Fruit fly (Drosophila melanogaster) S2 (cell line): ENCODE results near the gene Nna1.

Experiments
- CG8478 ChIP-seq: fragments of >200 bp; optimal IDR thresholded peaks from 2 replicates; lab custom pipeline; 2018
- CTCF ChIP-seq, 2 experiments: fragments of >200 bp; optimal IDR thresholded peaks; 2 replicates each; lab custom pipeline; 2018

DNA sequence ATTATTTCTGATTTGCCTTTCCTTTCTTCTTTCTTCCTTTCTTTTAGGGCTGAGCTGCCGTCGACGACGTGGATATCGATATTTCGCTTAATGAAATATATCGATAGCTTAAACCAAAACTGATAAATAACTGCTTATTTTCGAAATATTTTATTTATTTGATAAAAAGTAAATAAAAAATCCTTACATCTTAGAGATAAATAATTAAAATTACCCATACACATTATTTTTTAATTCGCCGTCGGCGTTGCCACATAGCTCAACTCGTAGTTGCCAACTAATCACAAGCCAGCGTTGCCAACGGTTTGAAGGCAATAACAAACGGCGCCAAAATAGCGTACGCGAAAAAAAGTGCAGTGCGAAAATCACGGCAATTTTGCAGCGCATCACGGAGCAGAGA lies 29.8 kb downstream of the Nna1 start, which contains the start of the genes Mrgn1 and mus101:
- TF ChIP-seq CG8478 (lab: Kevin White, UChicago) (no peak), CTCF (optimal IDR thresholded peaks at IDR 0.05; lab: Kevin White, UChicago) (no peak)
